Worm (Caenorhabditis elegans) whole organism, L1 larva: ENCODE data around the gene skr-9.

Experiments
- Y116A8C.19 ChIP-seq: sonication (generic microtip); optimal IDR thresholded peaks from 2 replicates; lab custom pipeline; 2016; ENCODE audit warnings: missing compliant biosample characterization, missing genetic modification characterization, borderline replicate concordance
- alr-1 ChIP-seq: fragments of 200-800 bp; sonication (Bioruptor generic); optimal IDR thresholded peaks from 2 replicates; lab custom pipeline; 2018; ENCODE audit warnings: borderline replicate concordance, mild to moderate bottlenecking, missing genetic modification characterization, missing compliant biosample characterization
- ama-1 ChIP-seq: fragments of 150-350 bp; optimal IDR thresholded peaks from 2 replicates; lab custom pipeline; 2014
- blmp-1 ChIP-seq: fragments of 150-350 bp; optimal IDR thresholded peaks from 2 replicates; lab custom pipeline; 2014; ENCODE audit warnings: missing biosample characterization, missing genetic modification characterization
- ceh-63 ChIP-seq: fragments of 200-800 bp; sonication (Bioruptor generic); optimal IDR thresholded peaks from 2 replicates; lab custom pipeline; 2018; ENCODE audit warnings: mild to moderate bottlenecking, missing genetic modification characterization, missing compliant biosample characterization
- ces-1 ChIP-seq: fragments of 150-350 bp; optimal IDR thresholded peaks from 2 replicates; lab custom pipeline; 2014; ENCODE audit warnings: missing biosample characterization, missing genetic modification reagents, missing genetic modification characterization
- dpl-1 ChIP-seq, 3 experiments: fragments of 150-350 bp in 2 of 3; sonication (generic microtip) in 1 of 3; optimal IDR thresholded peaks; 2 replicates each; lab custom pipeline; 2014 to 2017; ENCODE audit warnings: missing biosample characterization in 3 of 3, missing genetic modification characterization in 3 of 3, missing genetic modification reagents in 3 of 3
- dsc-1 ChIP-seq: sonication (generic microtip); optimal IDR thresholded peaks from 2 replicates; lab custom pipeline; 2016; ENCODE audit warnings: mild to moderate bottlenecking, missing genetic modification characterization, missing compliant biosample characterization
- efl-1 ChIP-seq, 4 experiments: fragments of 150-350 bp; optimal IDR thresholded peaks in 3 of 4; peaks in 1 of 4; 1 replicate in 1 of 4; 2 replicates in 3 of 4; lab custom pipeline; 2014; ENCODE audit warnings: missing biosample characterization in 2 of 4, missing genetic modification characterization in 2 of 4, missing genetic modification reagents in 2 of 4
- egl-13 ChIP-seq: sonication (generic microtip); optimal IDR thresholded peaks from 2 replicates; lab custom pipeline; 2016; ENCODE audit warnings: missing genotype, missing genetic modification reagents, missing genetic modification characterization, missing compliant biosample characterization
- elt-2 ChIP-seq: sonication (generic microtip); optimal IDR thresholded peaks from 2 replicates; lab custom pipeline; 2016; ENCODE audit warnings: missing genetic modification characterization, mild to moderate bottlenecking, inconsistent platforms, missing compliant biosample characterization, missing genetic modification reagents
- elt-3 ChIP-seq, 6 experiments: fragments of 150-350 bp in 1 of 6; sonication (generic microtip); optimal IDR thresholded peaks; 2 replicates each; lab custom pipeline; 2017 to 2018; ENCODE audit warnings: missing biosample characterization in 6 of 6, missing genetic modification characterization in 6 of 6, inconsistent platforms in 1 of 6
- ets-5 ChIP-seq: fragments of 200-800 bp; sonication (Bioruptor generic); IDR thresholded peaks from 2 replicates; pipeline ENCODE4 v1.3.6; 2022; ENCODE audit warnings: missing genetic modification characterization, missing compliant biosample characterization
- hlh-4 ChIP-seq: sonication (generic microtip); optimal IDR thresholded peaks from 2 replicates; lab custom pipeline; 2016; ENCODE audit warnings: mild to moderate bottlenecking, missing genetic modification characterization, missing compliant biosample characterization
- hpl-2 ChIP-seq: fragments of 150-350 bp; optimal IDR thresholded peaks from 2 replicates; lab custom pipeline; 2014; ENCODE audit warnings: missing biosample characterization, missing genetic modification reagents, missing genetic modification characterization
- isw-1 ChIP-seq: fragments of 200-800 bp; sonication (Bioruptor generic); IDR thresholded peaks from 2 replicates; pipeline ENCODE4 v1.3.6; 2022; ENCODE audit warnings: missing genetic modification characterization, missing compliant biosample characterization
- jun-1 ChIP-seq: fragments of 150-350 bp; optimal IDR thresholded peaks from 2 replicates; lab custom pipeline; 2014; ENCODE audit warnings: missing biosample characterization, missing genetic modification reagents, missing genetic modification characterization
- lin-13 ChIP-seq: fragments of 150-350 bp; optimal IDR thresholded peaks from 2 replicates; lab custom pipeline; 2014; ENCODE audit warnings: missing biosample characterization, missing genetic modification reagents, missing genetic modification characterization
- lin-35 ChIP-seq, 2 experiments: fragments of 150-350 bp; optimal IDR thresholded peaks; 2 replicates each; lab custom pipeline; 2014; ENCODE audit warnings: missing biosample characterization in 2 of 2, missing genetic modification characterization in 2 of 2, missing genetic modification reagents in 2 of 2
- lin-39 ChIP-seq: fragments of 150-350 bp; optimal IDR thresholded peaks from 2 replicates; lab custom pipeline; 2014; ENCODE audit warnings: missing biosample characterization, missing genetic modification reagents, missing genetic modification characterization
- mef-2 ChIP-seq: fragments of 150-350 bp; optimal IDR thresholded peaks from 2 replicates; lab custom pipeline; 2014; ENCODE audit warnings: missing biosample characterization, missing genetic modification characterization
- mep-1 ChIP-seq: fragments of 150-350 bp; optimal IDR thresholded peaks from 2 replicates; lab custom pipeline; 2014; ENCODE audit warnings: missing biosample characterization, missing genetic modification characterization
- nhr-11 ChIP-seq: fragments of 150-350 bp; optimal IDR thresholded peaks from 2 replicates; lab custom pipeline; 2014; ENCODE audit warnings: missing biosample characterization, missing genetic modification characterization
- nhr-19 ChIP-seq: fragments of 200-800 bp; sonication (Bioruptor generic); conservative IDR thresholded peaks from 2 replicates; pipeline ENCODE4 v1.3.6; 2022; ENCODE audit warnings: missing genetic modification characterization, missing compliant biosample characterization
- nhr-237 ChIP-seq: fragments of 150-350 bp; optimal IDR thresholded peaks from 2 replicates; lab custom pipeline; 2014; ENCODE audit warnings: missing biosample characterization, missing genetic modification characterization
- nhr-28 ChIP-seq: fragments of 150-350 bp; optimal IDR thresholded peaks from 2 replicates; lab custom pipeline; 2014; ENCODE audit warnings: missing biosample characterization, missing genetic modification characterization
- nhr-71 ChIP-seq: sonication (generic microtip); optimal IDR thresholded peaks from 2 replicates; lab custom pipeline; 2016; ENCODE audit warnings: mild to moderate bottlenecking, missing genetic modification characterization, moderate library complexity, missing compliant biosample characterization
- nhr-77 ChIP-seq: fragments of 150-350 bp; optimal IDR thresholded peaks from 2 replicates; lab custom pipeline; 2014; ENCODE audit warnings: missing biosample characterization, missing genetic modification characterization
- pag-3 ChIP-seq: sonication (generic microtip); optimal IDR thresholded peaks from 2 replicates; lab custom pipeline; 2017; ENCODE audit warnings: missing genetic modification characterization, mild to moderate bottlenecking, missing compliant biosample characterization, antibody characterized with exemption, borderline replicate concordance; ENCODE audit not compliant: insufficient read depth
- pqm-1 ChIP-seq: sonication (generic microtip); optimal IDR thresholded peaks from 3 replicates; lab custom pipeline; 2017; ENCODE audit warnings: missing biosample characterization, missing genetic modification characterization
- rnt-1 ChIP-seq: sonication (generic microtip); optimal IDR thresholded peaks from 2 replicates; lab custom pipeline; 2016; ENCODE audit warnings: mild to moderate bottlenecking, missing genetic modification characterization, moderate library complexity, missing compliant biosample characterization
- skn-1 ChIP-seq: fragments of 150-350 bp; optimal IDR thresholded peaks from 2 replicates; lab custom pipeline; 2014; ENCODE audit warnings: missing biosample characterization, missing genetic modification characterization
- snpc-4 ChIP-seq: fragments of 150-350 bp; optimal IDR thresholded peaks from 2 replicates; lab custom pipeline; 2014; ENCODE audit warnings: missing biosample characterization, missing genetic modification characterization
- sptf-1 ChIP-seq: fragments of 150-350 bp; optimal IDR thresholded peaks from 2 replicates; lab custom pipeline; 2014; ENCODE audit warnings: missing biosample characterization, missing genetic modification characterization
- swsn-7 ChIP-seq: sonication (generic microtip); optimal IDR thresholded peaks from 2 replicates; lab custom pipeline; 2016; ENCODE audit warnings: missing genetic modification characterization, missing compliant biosample characterization
- unc-30 ChIP-seq: sonication (generic microtip); optimal IDR thresholded peaks from 2 replicates; lab custom pipeline; 2017; ENCODE audit warnings: missing biosample characterization, missing genetic modification characterization
- unc-86 ChIP-seq: sonication (generic microtip); optimal IDR thresholded peaks from 2 replicates; lab custom pipeline; 2016; ENCODE audit warnings: missing genetic modification characterization, missing compliant biosample characterization
- unc-98 ChIP-seq: fragments of 200-800 bp; sonication (Bioruptor generic); IDR thresholded peaks from 2 replicates; pipeline ENCODE4 v1.3.6; 2022; ENCODE audit warnings: missing genetic modification characterization, missing compliant biosample characterization
- zag-1 ChIP-seq: fragments of 150-350 bp; optimal IDR thresholded peaks from 2 replicates; lab custom pipeline; 2014; ENCODE audit warnings: missing biosample characterization, missing genetic modification characterization
- ztf-11 ChIP-seq, 2 experiments: sonication (generic microtip); optimal IDR thresholded peaks; 2 replicates each; lab custom pipeline; 2016 to 2017; ENCODE audit warnings: missing genetic modification characterization in 2 of 2, missing biosample characterization in 1 of 2, missing compliant biosample characterization in 1 of 2

Gene skr-9

DNA sequence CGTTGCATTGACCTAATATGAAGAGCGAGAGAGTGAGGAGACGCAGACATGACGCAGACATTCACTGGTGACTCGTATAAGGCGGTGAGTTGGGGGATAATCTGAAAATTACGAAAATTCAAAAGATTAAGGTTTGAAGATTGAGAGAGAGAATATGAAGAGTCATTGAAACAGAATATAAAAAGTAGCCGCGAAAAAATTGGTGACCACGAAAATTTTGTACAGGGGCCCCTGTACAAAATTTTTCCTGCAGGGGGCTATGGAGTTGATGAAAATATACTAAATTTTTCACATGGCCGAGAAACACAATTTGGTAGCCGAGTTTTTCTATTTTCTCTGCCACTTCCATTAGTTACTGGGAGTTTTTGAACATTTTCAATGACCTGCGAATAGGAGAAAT is 43.4 kb downstream of the skr-9 start, which contains the start of gene cnnm-1:
cnnm-1 (minus strand) TSS at position 101 of the 400 bp plus-strand sequence.
- TF ChIP-seq dsc-1 (tag; lab: Kevin White, UChicago) = peak; percentile 15
- no peak for TF ChIP-seq lin-39
- no peak for TF ChIP-seq nhr-19 (GFP tag; lab: Robert Waterston, UW)
- TF ChIP-seq, all 84 proteins: peak for 1

DNA sequence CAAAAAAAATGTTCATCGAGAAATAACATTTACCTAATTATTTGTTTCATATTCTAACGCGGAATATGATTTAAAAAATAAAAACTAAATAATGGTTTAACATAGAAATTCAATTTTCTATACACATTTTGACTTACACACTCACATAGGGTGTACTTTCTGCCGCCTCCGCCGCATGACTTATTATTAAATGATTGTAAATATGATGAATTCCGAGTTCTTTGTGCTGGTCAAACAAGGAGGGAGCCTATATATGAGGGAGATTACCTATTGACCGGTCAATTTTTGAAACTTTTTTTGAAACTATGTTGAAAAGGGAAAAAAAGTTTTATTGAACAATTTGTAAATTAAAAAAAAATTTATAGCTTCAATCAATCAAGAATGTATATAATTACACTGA is 44.5 kb downstream of the skr-9 start:
- TF ChIP-seq egl-13 (tag; lab: Kevin White, UChicago) = no peak
- TF ChIP-seq elt-2 (tag; lab: Kevin White, UChicago) = peak; percentile 4

DNA sequence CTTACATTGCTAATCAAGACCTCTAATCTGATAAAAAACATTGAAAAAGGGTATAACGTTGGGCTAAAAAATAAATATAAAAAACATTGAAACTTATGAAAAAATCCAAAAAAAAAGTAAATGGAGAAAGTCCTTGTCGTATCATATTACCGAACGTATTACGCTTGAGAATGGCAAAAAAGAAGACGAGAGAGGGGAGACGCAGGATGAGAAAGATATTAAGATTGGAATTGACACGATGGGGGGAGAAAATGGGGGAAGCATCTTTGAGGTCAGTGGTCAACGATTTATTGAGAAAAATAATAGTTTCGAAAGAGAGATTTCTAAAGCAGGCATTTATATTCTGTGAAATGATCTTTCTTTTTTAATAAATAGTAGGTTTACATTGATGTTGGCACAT is 45.9 kb downstream of the skr-9 start:
- TF ChIP-seq ama-1 (lab: Kevin White, UChicago) = no peak
- no peak for TF ChIP-seq alr-1 (tag; lab: Kevin White, UChicago)
- no peak for TF ChIP-seq pqm-1 (tag; lab: Kevin White, UChicago)
- TF ChIP-seq nhr-71 (tag; lab: Kevin White, UChicago) = peak; percentile 13
- no peak for TF ChIP-seq nhr-77
- no peak for TF ChIP-seq efl-1 (optimal IDR thresholded peaks at IDR 0.05; lab: Kevin White, UChicago)
- TF ChIP-seq efl-1 (GFP tag; optimal IDR thresholded peaks at IDR 0.05 in 1 of 2; lab: Kevin White, UChicago) = no peak
- TF ChIP-seq jun-1 (tag; lab: Kevin White, UChicago) = no peak
- TF ChIP-seq pag-3 (tag; lab: Kevin White, UChicago) = peak; percentile 73
- TF ChIP-seq dsc-1 (tag; lab: Kevin White, UChicago) = peak; percentile 26
- TF ChIP-seq skn-1 (tag; lab: Kevin White, UChicago) = no peak
- no peak for TF ChIP-seq unc-30 (tag; lab: Kevin White, UChicago)
- TF ChIP-seq mep-1 (tag; lab: Kevin White, UChicago) = peak; percentile 24
- peak; percentile 75 for TF ChIP-seq blmp-1
- TF ChIP-seq, all 84 proteins: peak for 5

DNA sequence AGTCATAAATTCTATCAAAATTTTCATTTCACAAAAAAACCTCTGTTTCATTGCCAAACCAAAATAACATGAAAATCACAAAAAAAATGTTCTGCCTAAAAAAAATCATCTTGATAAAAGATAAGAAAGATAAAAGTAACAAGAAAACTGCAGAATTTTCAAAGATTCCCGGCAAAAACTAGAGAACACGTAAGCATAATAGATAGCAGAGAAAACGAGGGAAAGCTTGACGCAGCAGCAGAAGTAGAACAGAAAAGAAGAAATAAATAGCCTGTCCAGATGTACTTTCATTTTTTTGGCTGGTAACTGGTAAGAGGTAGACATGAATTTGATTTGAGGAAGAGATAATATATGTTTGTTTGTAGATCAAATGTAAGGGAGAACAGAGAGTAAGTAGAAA is 47.4 kb downstream of the skr-9 start:
- no peak for TF ChIP-seq hpl-2 (GFP tag; lab: Kevin White, UChicago)
- no peak for TF ChIP-seq ces-1 (GFP tag; lab: Kevin White, UChicago)
- peak in 1 of 2 experiments; percentile 6 for TF ChIP-seq lin-35 (GFP tag; optimal IDR thresholded peaks at IDR 0.05; lab: Kevin White, UChicago)
- peak; percentile 78 for TF ChIP-seq blmp-1
- TF ChIP-seq elt-2 (tag; lab: Kevin White, UChicago) = no peak
- no peak for TF ChIP-seq isw-1
- TF ChIP-seq swsn-7 (tag; lab: Kevin White, UChicago) = no peak
- no peak for TF ChIP-seq ztf-11 (tag; optimal IDR thresholded peaks at IDR 0.05; lab: Kevin White, UChicago)
- TF ChIP-seq nhr-237 (tag; lab: Kevin White, UChicago) = no peak
- no peak for TF ChIP-seq sptf-1 (tag; lab: Kevin White, UChicago)
- TF ChIP-seq pag-3 (tag; lab: Kevin White, UChicago) = peak; percentile 44
- no peak for TF ChIP-seq ets-5 (GFP tag; lab: Robert Waterston, UW)
- TF ChIP-seq unc-86 (tag; lab: Kevin White, UChicago) = no peak
- TF ChIP-seq dpl-1 (GFP tag; optimal IDR thresholded peaks at IDR 0.05; lab: Kevin White, UChicago) = peak in 1 of 3 experiments; percentile 0
- no peak for TF ChIP-seq ceh-63 (GFP tag; lab: Kevin White, UChicago)
- TF ChIP-seq hlh-4 (tag; lab: Kevin White, UChicago) = no peak
- no peak for TF ChIP-seq snpc-4 (tag; lab: Kevin White, UChicago)
- TF ChIP-seq lin-13 (GFP tag; lab: Kevin White, UChicago) = no peak
- no peak for TF ChIP-seq mef-2 (tag; lab: Kevin White, UChicago)
- TF ChIP-seq unc-98 (GFP tag; lab: Robert Waterston, UW) = no peak
- no peak for TF ChIP-seq rnt-1 (tag; lab: Kevin White, UChicago)
- peak; percentile 17 to 19 for TF ChIP-seq efl-1 (optimal IDR thresholded peaks at IDR 0.05; lab: Kevin White, UChicago)
- no peak for TF ChIP-seq efl-1 (GFP tag; optimal IDR thresholded peaks at IDR 0.05 in 1 of 2; lab: Kevin White, UChicago)
- no peak for TF ChIP-seq skn-1 (tag; lab: Kevin White, UChicago)
- TF ChIP-seq unc-30 (tag; lab: Kevin White, UChicago) = no peak
- TF ChIP-seq zag-1 (tag; lab: Kevin White, UChicago) = no peak
- no peak for TF ChIP-seq lin-39
- no peak for TF ChIP-seq Y116A8C.19 (tag; lab: Kevin White, UChicago)
- no peak for TF ChIP-seq nhr-28 (tag; lab: Kevin White, UChicago)
- TF ChIP-seq nhr-11 (tag; lab: Kevin White, UChicago) = no peak
- peak in 1 of 6 experiments; percentile 50 for TF ChIP-seq elt-3 (tag; optimal IDR thresholded peaks at IDR 0.05; lab: Kevin White, UChicago)
